Worm (Caenorhabditis elegans): ENCODE measurements around the gene B0001.2.

ce11 chrIV:12167944-12168343 lies 17.2 kb upstream of the B0001.2 start, which contains the start of gene F20B10.3:
- TF ChIP-seq ahr-1 (tag; optimal IDR thresholded peaks at IDR 0.05) (no peak), elt-4 (tag; optimal IDR thresholded peaks at IDR 0.05) (no peak), pha-2 (tag; optimal IDR thresholded peaks at IDR 0.05) (no peak), fkh-10 (GFP tag; optimal IDR thresholded peaks at IDR 0.05) (no peak), nhr-232 (tag; optimal IDR thresholded peaks at IDR 0.05) (no peak), hlh-30 (tag; optimal IDR thresholded peaks at IDR 0.05; ENCODE audit: insufficient read depth) (no peak), pag-3 (tag; optimal IDR thresholded peaks at IDR 0.05; ENCODE audit: borderline replicate concordance) (no peak), elt-2 (tag; optimal IDR thresholded peaks at IDR 0.05) (no peak), pqm-1 (tag; optimal IDR thresholded peaks at IDR 0.05) (no peak), ceh-24 (tag; optimal IDR thresholded peaks at IDR 0.05) (no peak), F13H6.1 (tag; optimal IDR thresholded peaks at IDR 0.05) (no peak), sox-4 (tag; optimal IDR thresholded peaks at IDR 0.05) (no peak)

Data from whole organism, late embryonic.